Worm (Caenorhabditis elegans) whole organism, midembryonic: Measurements from ENCODE around the gene bet-2.

Experiments used
- T22C8.4 ChIP-seq: fragments of 200-800 bp; sonication (Bioruptor generic); IDR thresholded peaks from 2 replicates; pipeline ENCODE4 v1.3.6; 2022; ENCODE audit warnings: missing genetic modification characterization, missing compliant biosample characterization
- cog-1 ChIP-seq: sonication (generic microtip); optimal IDR thresholded peaks from 2 replicates; lab custom pipeline; 2016; ENCODE audit warnings: missing genetic modification characterization, missing compliant biosample characterization
- flt-1 ChIP-seq: fragments of 200-800 bp; sonication (Bioruptor generic); IDR thresholded peaks from 2 replicates; pipeline ENCODE4 v1.3.6; 2022; ENCODE audit warnings: missing genetic modification characterization, missing compliant biosample characterization
- klf-2 ChIP-seq: fragments of 200-800 bp; sonication (Bioruptor generic); conservative IDR thresholded peaks from 2 replicates; pipeline ENCODE4 v1.3.6; 2022; ENCODE audit warnings: missing genetic modification reagents, missing genetic modification characterization, missing compliant biosample characterization
- med-1 ChIP-seq: sonication (generic microtip); optimal IDR thresholded peaks from 2 replicates; lab custom pipeline; 2017; ENCODE audit warnings: missing genetic modification characterization, mild to moderate bottlenecking, missing compliant biosample characterization, antibody characterized with exemption, missing genetic modification reagents; ENCODE audit not compliant: insufficient read depth
- ref-1 ChIP-seq: fragments of 200-800 bp; sonication (Bioruptor generic); conservative IDR thresholded peaks from 2 replicates; pipeline ENCODE4 v1.3.6; 2022; ENCODE audit warnings: missing genetic modification reagents, missing genetic modification characterization, missing compliant biosample characterization
- tab-1 ChIP-seq: fragments of 200-800 bp; sonication (Bioruptor generic); IDR thresholded peaks from 2 replicates; pipeline ENCODE4 v1.3.6; 2022; ENCODE audit warnings: missing genetic modification characterization, missing compliant biosample characterization
- ztf-23 ChIP-seq: fragments of 200-800 bp; sonication (Bioruptor generic); IDR thresholded peaks from 2 replicates; pipeline ENCODE4 v1.3.6; 2022; ENCODE audit warnings: missing genetic modification reagents, missing genetic modification characterization, missing compliant biosample characterization
- ztf-29 ChIP-seq: fragments of 200-800 bp; sonication (Bioruptor generic); IDR thresholded peaks from 2 replicates; pipeline ENCODE4 v1.3.6; 2022; ENCODE audit warnings: missing genetic modification reagents, missing genetic modification characterization, missing compliant biosample characterization

ce11 chrX:10545716-10546115 is 23.4 kb upstream of the bet-2 start, which contains the start of gene F59F5.5:
- no peak for TF ChIP-seq flt-1
- no peak for TF ChIP-seq ref-1
- TF ChIP-seq tab-1 (GFP tag; lab: Robert Waterston, UW), result no peak
- no peak for TF ChIP-seq ztf-23 (GFP tag; lab: Robert Waterston, UW)
- TF ChIP-seq med-1 (GFP tag; lab: Kevin White, UChicago), result no peak
- no peak for TF ChIP-seq T22C8.4
- no peak for TF ChIP-seq klf-2 (GFP tag; lab: Robert Waterston, UW)
- no peak for TF ChIP-seq cog-1 (tag; lab: Kevin White, UChicago)
- TF ChIP-seq ztf-29 (GFP tag; lab: Robert Waterston, UW), result no peak
